Fruit fly (Drosophila melanogaster) whole organism, embryonic: ENCODE measurements around the gene Rrp47.
A peak's percentile ranks its signal among the peaks of the same experiment; 100 is the strongest.

Source experiments
- ATbp ChIP-seq: fragments of 200-800 bp; sonication (Bioruptor generic); optimal IDR thresholded peaks from 2 replicates; lab custom pipeline; 2017; ENCODE audit warnings: missing biosample characterization, mild to moderate bottlenecking, missing genetic modification characterization, missing genetic modification reagents
- Bgb ChIP-seq: fragments of 200-800 bp; sonication (Bioruptor generic); IDR thresholded peaks from 2 replicates; pipeline ENCODE4 v1.3.6; 2022; ENCODE audit warnings: missing biosample characterization, missing genetic modification characterization; ENCODE audit not compliant: partially characterized antibody
- BtbVII ChIP-seq: fragments of 200-800 bp; sonication (Bioruptor generic); optimal IDR thresholded peaks from 3 replicates; lab custom pipeline; 2017; ENCODE audit warnings: missing biosample characterization, mild to moderate bottlenecking, missing genetic modification characterization
- CG1024 ChIP-seq: fragments of 200-800 bp; sonication (Bioruptor generic); IDR thresholded peaks from 2 replicates; pipeline ENCODE4 v1.3.6; 2022; ENCODE audit warnings: missing biosample characterization, missing genetic modification characterization
- CG11504 ChIP-seq: fragments of 200-800 bp; sonication (Bioruptor generic); optimal IDR thresholded peaks from 3 replicates; lab custom pipeline; 2019; ENCODE audit warnings: missing biosample characterization, mild to moderate bottlenecking, missing genetic modification characterization, moderate library complexity
- CG12659 ChIP-seq: fragments of 200-800 bp; sonication (Bioruptor generic); optimal IDR thresholded peaks from 3 replicates; lab custom pipeline; 2017; ENCODE audit warnings: mild to moderate bottlenecking, missing biosample characterization, missing genetic modification reagents, missing genetic modification characterization
- CG12769 ChIP-seq: fragments of 200-800 bp; sonication (Bioruptor generic); optimal IDR thresholded peaks from 2 replicates; lab custom pipeline; 2019; ENCODE audit warnings: missing biosample characterization, mild to moderate bottlenecking, missing genetic modification characterization, moderate library complexity
- CG13287 ChIP-seq: fragments of 200-800 bp; sonication (Bioruptor generic); IDR thresholded peaks from 2 replicates; pipeline ENCODE4 v1.3.6; 2022; ENCODE audit warnings: missing biosample characterization, missing genetic modification characterization; ENCODE audit not compliant: partially characterized antibody
- CG2116 ChIP-seq: fragments of 200-800 bp; sonication (Bioruptor generic); optimal IDR thresholded peaks from 3 replicates; lab custom pipeline; 2018; ENCODE audit warnings: missing biosample characterization, mild to moderate bottlenecking, missing genetic modification characterization
- CG2120 ChIP-seq: fragments of 200-800 bp; sonication (Bioruptor generic); optimal IDR thresholded peaks from 3 replicates; lab custom pipeline; 2016; ENCODE audit warnings: missing biosample characterization, missing genetic modification characterization
- CG2202 ChIP-seq: fragments of 200-800 bp; sonication (Bioruptor generic); optimal IDR thresholded peaks from 2 replicates; lab custom pipeline; 2018; ENCODE audit warnings: missing biosample characterization, mild to moderate bottlenecking, missing genetic modification characterization
- CG3838 ChIP-seq: fragments of 200-800 bp; sonication (Bioruptor generic); optimal IDR thresholded peaks from 3 replicates; lab custom pipeline; 2016; ENCODE audit warnings: missing biosample characterization, missing genetic modification characterization
- CG6689 ChIP-seq: fragments of 200-800 bp; sonication (Bioruptor generic); IDR thresholded peaks from 2 replicates; pipeline ENCODE4 v1.3.6; 2022; ENCODE audit warnings: missing biosample characterization, missing genetic modification characterization
- CG7556 ChIP-seq: fragments of 200-800 bp; sonication (Bioruptor generic); optimal IDR thresholded peaks from 2 replicates; lab custom pipeline; 2017; ENCODE audit warnings: missing biosample characterization, mild to moderate bottlenecking, missing genetic modification characterization
- CG8478 ChIP-seq: fragments of >200 bp; optimal IDR thresholded peaks from 2 replicates; lab custom pipeline; 2018
- CG9727 ChIP-seq: fragments of 200-800 bp; sonication (Bioruptor generic); optimal IDR thresholded peaks from 3 replicates; lab custom pipeline; 2017; ENCODE audit warnings: missing biosample characterization, mild to moderate bottlenecking, missing genetic modification characterization
- CG9876 ChIP-seq: fragments of 200-800 bp; sonication (Bioruptor generic); optimal IDR thresholded peaks from 2 replicates; lab custom pipeline; 2016; ENCODE audit warnings: missing biosample characterization, missing genetic modification characterization
- Dfd ChIP-seq, 2 experiments: fragments of >200 bp; optimal IDR thresholded peaks; 2 replicates each; lab custom pipeline; 2017; ENCODE audit warnings: missing biosample characterization in 2 of 2, missing genetic modification characterization in 2 of 2
- Dll ChIP-seq: fragments of 200-800 bp; sonication (Bioruptor generic); IDR thresholded peaks from 4 replicates; pipeline ENCODE4 v1.3.6; 2022; ENCODE audit warnings: missing biosample characterization, missing genetic modification characterization; ENCODE audit not compliant: partially characterized antibody
- Doc3 ChIP-seq: fragments of 200-800 bp; sonication (Bioruptor generic); IDR thresholded peaks from 3 replicates; pipeline ENCODE4 v1.3.6; 2022; ENCODE audit warnings: missing biosample characterization, missing genetic modification characterization; ENCODE audit not compliant: partially characterized antibody
- HLH4C ChIP-seq: fragments of 200-800 bp; sonication (Bioruptor generic); IDR thresholded peaks from 3 replicates; pipeline ENCODE4 v1.3.6; 2022; ENCODE audit warnings: missing biosample characterization, missing genetic modification characterization; ENCODE audit not compliant: partially characterized antibody
- Hand ChIP-seq: fragments of 200-800 bp; sonication (Bioruptor generic); optimal IDR thresholded peaks from 2 replicates; lab custom pipeline; 2017; ENCODE audit warnings: mild to moderate bottlenecking, missing biosample characterization, missing genetic modification reagents, missing genetic modification characterization
- NC2β ChIP-seq: fragments of 200-800 bp; sonication (Bioruptor generic); optimal IDR thresholded peaks from 2 replicates; lab custom pipeline; 2016; ENCODE audit warnings: missing biosample characterization, missing genetic modification characterization
- Nf-YA ChIP-seq: fragments of 200-800 bp; sonication (Bioruptor generic); IDR thresholded peaks from 2 replicates; pipeline ENCODE4 v1.3.6; 2022; ENCODE audit warnings: missing biosample characterization, missing genetic modification characterization
- Pdp1 ChIP-seq, 2 experiments: fragments of 200-800 bp; sonication (Bioruptor generic); optimal IDR thresholded peaks; 3 replicates each; lab custom pipeline; 2016; ENCODE audit warnings: missing biosample characterization in 2 of 2, missing genetic modification characterization in 2 of 2, mild to moderate bottlenecking in 1 of 2, moderate library complexity in 1 of 2
- TFAM ChIP-seq: fragments of 200-800 bp; sonication (Bioruptor generic); optimal IDR thresholded peaks from 2 replicates; lab custom pipeline; 2017; ENCODE audit warnings: missing biosample characterization, missing genetic modification characterization, inconsistent platforms
- Xrp1 ChIP-seq: fragments of 200-800 bp; sonication (Bioruptor generic); IDR thresholded peaks from 2 replicates; pipeline ENCODE4 v1.3.6; 2022; ENCODE audit warnings: missing biosample characterization, missing genetic modification characterization
- amos ChIP-seq: fragments of 200-800 bp; sonication (Bioruptor generic); IDR thresholded peaks from 2 replicates; pipeline ENCODE4 v1.3.6; 2022; ENCODE audit warnings: missing biosample characterization, missing genetic modification characterization; ENCODE audit not compliant: partially characterized antibody
- bbx ChIP-seq: fragments of 200-800 bp; sonication (Bioruptor generic); IDR thresholded peaks from 2 replicates; pipeline ENCODE4 v1.3.6; 2022; ENCODE audit warnings: missing biosample characterization, missing genetic modification characterization; ENCODE audit not compliant: partially characterized antibody
- cwo ChIP-seq: fragments of 200-800 bp; sonication (Bioruptor generic); optimal IDR thresholded peaks from 3 replicates; lab custom pipeline; 2017; ENCODE audit warnings: missing biosample characterization, missing genetic modification characterization, mild to moderate bottlenecking, moderate library complexity, missing genetic modification reagents
- eve ChIP-seq, 2 experiments: fragments of >200 bp; optimal IDR thresholded peaks; 2 replicates each; lab custom pipeline; 2017; ENCODE audit warnings: missing biosample characterization in 2 of 2, missing genetic modification characterization in 2 of 2
- fd102C ChIP-seq: fragments of 200-800 bp; sonication (Bioruptor generic); optimal IDR thresholded peaks from 2 replicates; lab custom pipeline; 2018; ENCODE audit warnings: missing biosample characterization, mild to moderate bottlenecking, missing genetic modification characterization, moderate library complexity
- gce ChIP-seq: fragments of 200-800 bp; sonication (Bioruptor generic); IDR thresholded peaks from 3 replicates; pipeline ENCODE4 v1.3.6; 2022; ENCODE audit warnings: missing biosample characterization, missing genetic modification characterization
- gem ChIP-seq: fragments of 200-800 bp; sonication (Bioruptor generic); optimal IDR thresholded peaks from 2 replicates; lab custom pipeline; 2019; ENCODE audit warnings: missing biosample characterization, mild to moderate bottlenecking, missing genetic modification characterization, moderate library complexity
- grau ChIP-seq: fragments of 200-800 bp; optimal IDR thresholded peaks from 3 replicates; lab custom pipeline; 2019; ENCODE audit warnings: missing biosample characterization, mild to moderate bottlenecking, missing genetic modification characterization, moderate library complexity
- ham ChIP-seq: fragments of 200-800 bp; sonication (Bioruptor generic); IDR thresholded peaks from 2 replicates; pipeline ENCODE4 v1.3.6; 2022; ENCODE audit warnings: missing biosample characterization, missing genetic modification characterization
- ken ChIP-seq: fragments of 200-800 bp; sonication (Bioruptor generic); IDR thresholded peaks from 3 replicates; pipeline ENCODE4 v1.3.6; 2022; ENCODE audit warnings: missing biosample characterization, missing genetic modification characterization
- lab ChIP-seq: fragments of 200-800 bp; sonication (Bioruptor generic); optimal IDR thresholded peaks from 3 replicates; lab custom pipeline; 2017; ENCODE audit warnings: missing biosample characterization, missing genetic modification characterization, mild to moderate bottlenecking, moderate library complexity, missing genetic modification reagents
- pb ChIP-seq: fragments of 200-800 bp; sonication (Bioruptor generic); optimal IDR thresholded peaks from 3 replicates; lab custom pipeline; 2016; ENCODE audit warnings: missing biosample characterization, missing genetic modification characterization
- scrt ChIP-seq: fragments of 200-800 bp; sonication (Bioruptor generic); optimal IDR thresholded peaks from 2 replicates; lab custom pipeline; 2018; ENCODE audit warnings: missing biosample characterization, mild to moderate bottlenecking, missing genetic modification characterization, moderate library complexity
- sd ChIP-seq: fragments of 200-800 bp; sonication (Bioruptor generic); optimal IDR thresholded peaks from 3 replicates; lab custom pipeline; 2018; ENCODE audit warnings: missing biosample characterization, mild to moderate bottlenecking, missing genetic modification characterization, moderate library complexity
- shn ChIP-seq: fragments of 200-800 bp; sonication (Bioruptor generic); optimal IDR thresholded peaks from 3 replicates; lab custom pipeline; 2016; ENCODE audit warnings: missing biosample characterization, missing genetic modification characterization
- slou ChIP-seq: fragments of 200-800 bp; sonication (Bioruptor generic); optimal IDR thresholded peaks from 3 replicates; lab custom pipeline; 2016; ENCODE audit warnings: missing biosample characterization, missing genetic modification characterization
- sna ChIP-seq: fragments of 200-800 bp; sonication (Bioruptor generic); IDR thresholded peaks from 2 replicates; pipeline ENCODE4 v1.3.6; 2022; ENCODE audit warnings: missing biosample characterization, missing genetic modification characterization; ENCODE audit not compliant: partially characterized antibody
- tgo ChIP-seq: fragments of 200-800 bp; sonication (Bioruptor generic); IDR thresholded peaks from 3 replicates; pipeline ENCODE4 v1.3.6; 2022; ENCODE audit warnings: missing biosample characterization, missing genetic modification characterization
- tio ChIP-seq: fragments of 200-800 bp; sonication (Bioruptor generic); optimal IDR thresholded peaks from 2 replicates; lab custom pipeline; 2017; ENCODE audit warnings: missing biosample characterization, missing genetic modification characterization, inconsistent platforms
- unc-4 ChIP-seq: fragments of 200-800 bp; sonication (Bioruptor generic); IDR thresholded peaks from 2 replicates; pipeline ENCODE4 v1.3.6; 2022; ENCODE audit warnings: missing biosample characterization, missing genetic modification characterization; ENCODE audit not compliant: partially characterized antibody
- vfl ChIP-seq: fragments of 200-800 bp; sonication (Bioruptor generic); optimal IDR thresholded peaks from 2 replicates; lab custom pipeline; 2016; ENCODE audit warnings: missing biosample characterization, missing genetic modification characterization

Rrp47 gene

DNA sequence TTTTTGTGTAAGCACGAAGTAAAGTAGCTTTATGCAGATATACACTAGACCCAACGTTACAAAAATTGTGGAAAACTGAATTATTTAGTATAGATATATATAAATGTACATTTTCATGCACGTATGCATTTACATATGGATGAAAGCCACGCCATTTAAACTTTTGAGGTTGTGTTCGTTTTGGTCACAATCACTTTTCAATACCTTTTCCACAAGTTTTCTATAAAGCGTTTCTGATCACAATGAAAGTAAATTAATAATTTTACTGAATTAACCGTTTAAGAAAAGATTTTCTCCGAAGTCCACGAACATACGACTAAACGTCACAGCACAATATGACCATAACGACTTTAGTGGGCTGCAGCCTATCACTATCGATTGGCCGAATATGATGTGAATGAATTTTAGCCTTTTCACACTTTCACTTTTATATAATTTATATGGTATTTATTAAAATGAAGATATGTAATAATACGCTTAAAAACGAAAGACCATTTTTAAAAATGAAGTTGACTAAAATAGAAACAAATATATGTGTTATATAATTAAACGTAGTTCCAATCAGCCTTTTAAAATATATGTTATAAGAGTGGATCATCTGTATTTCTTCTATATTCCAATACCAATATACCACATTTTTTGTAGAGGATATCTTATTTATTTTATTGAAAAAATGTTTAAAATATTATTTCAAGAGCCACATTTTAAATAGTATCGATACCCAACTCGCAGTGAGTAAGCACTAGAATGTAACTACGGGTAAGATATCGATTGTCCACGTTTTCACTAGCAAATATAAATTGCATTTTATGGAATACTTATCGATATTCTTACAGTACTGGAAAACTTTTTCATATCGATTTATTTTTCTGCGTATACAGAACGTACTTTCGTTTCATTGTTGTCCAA lies 47.2 kb downstream of the Rrp47 start, which contains the start of the genes CG46312, eIF5 and exd:
Gene CG46312, minus strand, starts transcription at position 357 of the 909 bp plus-strand sequence.
Gene eIF5, minus strand, starts transcription at position 357 of the 909 bp plus-strand sequence.
Gene exd, plus strand, starts transcription at position 851 of the 909 bp plus-strand sequence.
- no peak for TF ChIP-seq CG9876
- no peak for TF ChIP-seq CG2120 (GFP tag; lab: Kevin White, UChicago)
- peak; percentile 52 for TF ChIP-seq gem (tag; lab: Kevin White, UChicago)
- peak in 1 of 2 experiments; percentile 21 for TF ChIP-seq Dfd (GFP tag; optimal IDR thresholded peaks at IDR 0.05; lab: Kevin White, UChicago)
- no peak for TF ChIP-seq shn (GFP tag; lab: Kevin White, UChicago)
- peak; percentile 28; the same call in 1 of the 2 replicates for TF ChIP-seq CG1024 (GFP tag; lab: Robert Waterston, UW)
- no peak for TF ChIP-seq slou (GFP tag; lab: Kevin White, UChicago)
- peak; percentile 80 for TF ChIP-seq Bgb (GFP tag; lab: Robert Waterston, UW)
- no peak for TF ChIP-seq pb (GFP tag; lab: Kevin White, UChicago)
- no peak for TF ChIP-seq Hand (GFP tag; lab: Kevin White, UChicago)
- TF ChIP-seq CG2116 (GFP tag; lab: Kevin White, UChicago), result peak; percentile 40
- no peak for TF ChIP-seq sd (tag; lab: Kevin White, UChicago)
- TF ChIP-seq ken (GFP tag; lab: Robert Waterston, UW), result no peak
- peak; percentile 20 for TF ChIP-seq CG9727 (GFP tag; lab: Kevin White, UChicago)
- TF ChIP-seq unc-4, result peak; percentile 67
- TF ChIP-seq HLH4C (GFP tag; lab: Robert Waterston, UW), result peak; percentile 86
- TF ChIP-seq lab (GFP tag; lab: Kevin White, UChicago), result no peak
- 0 out of 2 replicates have a peak, but pooled peaks have one; percentile 23 for TF ChIP-seq sna
- no peak for TF ChIP-seq grau (tag; lab: Kevin White, UChicago)
- TF ChIP-seq fd102C (GFP tag; lab: Kevin White, UChicago), result no peak
- no peak for TF ChIP-seq BtbVII (GFP tag; lab: Kevin White, UChicago)
- TF ChIP-seq CG7556, result peak; percentile 11
- no peak for TF ChIP-seq cwo (GFP tag; lab: Kevin White, UChicago)
- no peak for TF ChIP-seq eve (GFP tag; optimal IDR thresholded peaks at IDR 0.05; lab: Kevin White, UChicago)
- TF ChIP-seq bbx (GFP tag; lab: Robert Waterston, UW), result peak; percentile 86
- TF ChIP-seq Pdp1 (GFP tag; optimal IDR thresholded peaks at IDR 0.05; lab: Kevin White, UChicago), result peak in 1 of 2 experiments; percentile 14
- no peak for TF ChIP-seq Nf-YA
- peak; percentile 81; the same call in 1 of the 2 replicates for TF ChIP-seq amos (GFP tag; lab: Robert Waterston, UW)
- TF ChIP-seq CG12769, result no peak
- TF ChIP-seq CG11504 (tag; lab: Kevin White, UChicago), result no peak
- TF ChIP-seq CG6689 (GFP tag; lab: Robert Waterston, UW), result no peak
- no peak for TF ChIP-seq CG3838 (GFP tag; lab: Kevin White, UChicago)
- no peak for TF ChIP-seq ham (GFP tag; lab: Robert Waterston, UW)
- no peak for TF ChIP-seq tio (GFP tag; lab: Kevin White, UChicago)
- no peak for TF ChIP-seq gce (GFP tag; lab: Robert Waterston, UW)
- TF ChIP-seq ATbp, result no peak
- TF ChIP-seq CG13287, result peak; percentile 74
- TF ChIP-seq CG2202 (tag; lab: Kevin White, UChicago), result no peak
- TF ChIP-seq NC2β (GFP tag; lab: Kevin White, UChicago), result no peak
- no peak for TF ChIP-seq CG8478
- TF ChIP-seq CG12659, result peak; percentile 30
- TF ChIP-seq Xrp1 (GFP tag; lab: Robert Waterston, UW), result no peak
- no peak for TF ChIP-seq TFAM
- TF ChIP-seq scrt, result no peak
- peak; percentile 69 for TF ChIP-seq Dll (GFP tag; lab: Robert Waterston, UW)
- no peak for TF ChIP-seq tgo (GFP tag; lab: Robert Waterston, UW)
- TF ChIP-seq vfl, result no peak
- 0 out of 3 replicates have a peak, but pooled peaks have one; percentile 60 for TF ChIP-seq Doc3 (GFP tag; lab: Robert Waterston, UW)
